Fruit fly (Drosophila melanogaster): ENCODE results near the gene SdhD.

The SdhD gene

DNA sequence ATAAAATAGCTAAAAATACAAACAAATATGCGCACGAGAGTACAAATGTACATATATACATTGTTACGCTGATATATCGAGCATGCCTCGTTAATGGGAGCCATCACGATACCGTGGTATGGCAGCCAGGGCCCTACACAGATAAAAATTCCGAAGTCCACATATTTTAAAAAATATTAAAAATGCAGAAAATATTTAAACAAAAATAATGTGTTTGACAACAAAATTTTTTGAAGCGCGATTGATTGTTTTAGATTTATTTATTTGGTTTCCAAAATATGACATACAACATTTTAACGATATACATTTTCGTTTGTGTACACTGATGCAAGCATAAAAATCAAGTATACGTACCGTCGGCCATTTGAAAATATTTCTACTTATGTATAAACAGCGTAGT lies 33.7 kb downstream of the SdhD start (continued):
- TF ChIP-seq pb (GFP tag; optimal IDR thresholded peaks at IDR 0.05) (no peak), sim (GFP tag; IDR thresholded peaks at IDR 0.05) (no peak), Bteb2 (GFP tag; optimal IDR thresholded peaks at IDR 0.05) (peak; percentile 75), CG12236 (GFP tag; optimal IDR thresholded peaks at IDR 0.05) (no peak), Xrp1 (GFP tag; IDR thresholded peaks at IDR 0.05) (peak; percentile 75), kni (GFP tag; optimal IDR thresholded peaks at IDR 0.05) (no peak), mld (GFP tag; IDR thresholded peaks at IDR 0.05; ENCODE audit: partially characterized antibody) (no peak), toy (GFP tag; IDR thresholded peaks at IDR 0.05) (peak; percentile 59), Dref (GFP tag; IDR thresholded peaks at IDR 0.05) (no peak), Bgb (GFP tag; IDR thresholded peaks at IDR 0.05; ENCODE audit: partially characterized antibody) (no peak), CG18599 (GFP tag; optimal IDR thresholded peaks at IDR 0.05) (peak; percentile 94), CG10979 (tag; optimal IDR thresholded peaks at IDR 0.05) (peak; percentile 56), twi (tag; optimal IDR thresholded peaks at IDR 0.05) (no peak), esg (GFP tag; conservative IDR thresholded peaks at IDR 0.05) (peak; percentile 70), CG2199 (GFP tag; IDR thresholded peaks at IDR 0.05) (no peak), Myb (GFP tag; optimal IDR thresholded peaks at IDR 0.05) (peak; percentile 42), CG3407 (GFP tag; optimal IDR thresholded peaks at IDR 0.05) (no peak), MESR4 (GFP tag; optimal IDR thresholded peaks at IDR 0.05) (no peak), Neu2 (GFP tag; optimal IDR thresholded peaks at IDR 0.05; ENCODE audit: borderline replicate concordance) (no peak), CG4404 (GFP tag; IDR thresholded peaks at IDR 0.05) (peak; percentile 57), HmgD (GFP tag; optimal IDR thresholded peaks at IDR 0.05) (no peak), oc (tag; optimal IDR thresholded peaks at IDR 0.05) (no peak), sug (tag; optimal IDR thresholded peaks at IDR 0.05) (peak; percentile 13), wek (GFP tag; optimal IDR thresholded peaks at IDR 0.05) (no peak), BEAF-32 (GFP tag; optimal IDR thresholded peaks at IDR 0.05) (no peak), dati (GFP tag; IDR thresholded peaks at IDR 0.05) (no peak), CG6175 (GFP tag; IDR thresholded peaks at IDR 0.05) (peak; percentile 79; the same call in 2 of the 3 replicates), Gsc (GFP tag; IDR thresholded peaks at IDR 0.05) (no peak), CG16863 (GFP tag; optimal IDR thresholded peaks at IDR 0.05) (peak; percentile 50), tna (GFP tag; IDR thresholded peaks at IDR 0.05; ENCODE audit: partially characterized antibody) (no peak), CG4328 (GFP tag; optimal IDR thresholded peaks at IDR 0.05) (no peak), HmgZ (tag; optimal IDR thresholded peaks at IDR 0.05) (peak; percentile 77), al (GFP tag; IDR thresholded peaks at IDR 0.05) (peak; percentile 87), CG10462 (GFP tag; optimal IDR thresholded peaks at IDR 0.05) (peak; percentile 49), cad (GFP tag; optimal IDR thresholded peaks at IDR 0.05) (no peak), HLH4C (GFP tag; IDR thresholded peaks at IDR 0.05; ENCODE audit: partially characterized antibody) (no peak), mam (GFP tag; optimal IDR thresholded peaks at IDR 0.05) (peak; percentile 85), stwl (tag; optimal IDR thresholded peaks at IDR 0.05) (no peak), CG6813 (GFP tag; optimal IDR thresholded peaks at IDR 0.05) (peak; percentile 65), fd3F (GFP tag; optimal IDR thresholded peaks at IDR 0.05) (peak; percentile 77), D19A (tag; optimal IDR thresholded peaks at IDR 0.05) (peak; percentile 29), nau (GFP tag; optimal IDR thresholded peaks at IDR 0.05) (peak; percentile 60), CG14965 (GFP tag; optimal IDR thresholded peaks at IDR 0.05; ENCODE audit: borderline replicate concordance) (no peak), CG15011 (GFP tag; optimal IDR thresholded peaks at IDR 0.05) (peak; percentile 82), Max (GFP tag; optimal IDR thresholded peaks at IDR 0.05) (peak; percentile 70), CG3281 (GFP tag; optimal IDR thresholded peaks at IDR 0.05) (peak; percentile 93), CG3847 (GFP tag; IDR thresholded peaks at IDR 0.05) (peak; percentile 76), eve (GFP tag; optimal IDR thresholded peaks at IDR 0.05) (peak in 1 of 2 experiments; percentile 11), fru (optimal IDR thresholded peaks at IDR 0.05) (no peak), chm (GFP tag; IDR thresholded peaks at IDR 0.05) (peak; percentile 70; the same call in 1 of the 2 replicates), CG17359 (tag; optimal IDR thresholded peaks at IDR 0.05) (peak; percentile 85)

All from whole organism, embryonic.